Worm (Caenorhabditis elegans) whole organism, L4 larva: ENCODE data around the gene spsb-2.

ENCODE experiments used
- Y75B8A.6 ChIP-seq: fragments of 200-800 bp; sonication (Bioruptor generic); IDR thresholded peaks from 2 replicates; pipeline ENCODE4 v1.3.6; 2022; ENCODE audit warnings: missing genetic modification reagents, missing genetic modification characterization, missing compliant biosample characterization
- daf-16 ChIP-seq, 3 experiments: sonication (generic microtip); optimal IDR thresholded peaks; 2 replicates each; lab custom pipeline; 2016 to 2017; ENCODE audit warnings: missing genetic modification characterization in 3 of 3, missing genetic modification reagents in 3 of 3, mild to moderate bottlenecking in 2 of 3, missing compliant biosample characterization in 2 of 3, missing biosample characterization in 1 of 3, moderate library complexity in 1 of 3
- fos-1 ChIP-seq: fragments of 150-350 bp; optimal IDR thresholded peaks from 2 replicates; lab custom pipeline; 2014; ENCODE audit warnings: missing biosample characterization, missing genetic modification characterization
- hlh-30 ChIP-seq: sonication (generic microtip); optimal IDR thresholded peaks from 2 replicates; lab custom pipeline; 2017; ENCODE audit warnings: antibody characterized with exemption, mild to moderate bottlenecking, missing genetic modification characterization, missing compliant biosample characterization; ENCODE audit not compliant: insufficient read depth
- mep-1 ChIP-seq: fragments of 150-350 bp; sonication (generic microtip); optimal IDR thresholded peaks from 3 replicates; lab custom pipeline; 2014; ENCODE audit warnings: missing biosample characterization, missing genetic modification characterization
- snpc-1.2 ChIP-seq: fragments of 200-800 bp; sonication (Bioruptor generic); IDR thresholded peaks from 2 replicates; pipeline ENCODE4 v1.3.6; 2022; ENCODE audit warnings: missing genetic modification reagents, missing genetic modification characterization, missing compliant biosample characterization
- ztf-7 ChIP-seq: fragments of 150-350 bp; optimal IDR thresholded peaks from 2 replicates; lab custom pipeline; 2014; ENCODE audit warnings: missing biosample characterization, missing genetic modification characterization

DNA sequence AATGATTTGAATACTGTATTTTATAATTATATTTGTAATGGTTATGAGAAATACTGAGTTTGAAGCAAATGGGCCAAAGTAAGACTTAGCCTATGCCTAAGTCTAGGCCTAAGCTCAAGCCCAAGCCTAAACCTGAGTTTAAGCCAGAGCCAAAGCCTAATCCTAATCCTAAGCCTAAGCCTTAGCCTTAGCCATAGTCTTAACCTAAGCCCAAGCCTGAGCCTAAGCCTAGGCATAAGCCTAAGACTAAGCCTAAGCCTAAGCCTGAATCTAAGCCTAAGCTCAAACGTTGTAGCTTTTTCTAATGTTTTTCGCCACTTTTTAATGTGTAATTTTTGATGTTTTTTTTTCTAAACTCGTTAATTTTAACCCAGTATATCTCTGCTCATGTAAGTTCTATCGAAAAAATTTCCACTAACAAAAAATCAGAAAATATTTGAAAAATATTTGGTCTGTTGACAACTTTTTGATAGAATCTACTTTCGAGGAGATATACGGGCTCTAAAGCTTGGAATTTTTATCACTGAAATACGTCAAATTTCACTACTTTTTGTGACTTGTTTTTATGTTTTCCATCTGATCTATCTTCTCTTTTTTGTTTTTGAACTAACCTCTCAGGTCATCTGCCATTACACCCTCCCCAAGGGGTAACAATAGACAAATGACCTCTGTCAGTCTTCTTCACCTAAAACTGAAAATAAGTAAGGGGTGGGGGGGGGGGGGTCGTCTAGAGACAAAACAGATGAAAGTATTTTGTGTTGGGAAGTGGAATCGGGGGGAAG, 25.9 kb upstream of the spsb-2 start:
- TF ChIP-seq mep-1 (tag; lab: Kevin White, UChicago): no peak
- TF ChIP-seq ztf-7 (tag; lab: Kevin White, UChicago): no peak
- TF ChIP-seq hlh-30 (tag; lab: Kevin White, UChicago): no peak
- TF ChIP-seq daf-16 (GFP tag; optimal IDR thresholded peaks at IDR 0.05; lab: Kevin White, UChicago): no peak
- TF ChIP-seq daf-16 (tag; optimal IDR thresholded peaks at IDR 0.05; lab: Kevin White, UChicago): no peak
- TF ChIP-seq snpc-1.2: no peak
- TF ChIP-seq Y75B8A.6 (GFP tag; lab: Robert Waterston, UW): no peak
- no peak for TF ChIP-seq fos-1 (tag; lab: Kevin White, UChicago)
